Worm (Caenorhabditis elegans) whole organism, L4/young adult: Measurements from ENCODE around the gene tin-10.

Experiments
- W03F9.2 ChIP-seq: fragments of 150-350 bp; optimal IDR thresholded peaks from 2 replicates; lab custom pipeline; 2014; ENCODE audit warnings: missing biosample characterization, missing genetic modification characterization
- him-1 ChIP-seq: sonication (generic microtip); optimal IDR thresholded peaks from 2 replicates; lab custom pipeline; 2016; ENCODE audit warnings: missing genotype, missing genetic modification reagents, missing genetic modification characterization, missing compliant biosample characterization

- TF ChIP-seq him-1 (tag; lab: Kevin White, UChicago) (no peak), W03F9.2 (tag; lab: Kevin White, UChicago) (no peak)
Observed at ce11 chrIII:11465394-11465948, 37.2 kb downstream of the tin-10 start.
